Fruit fly (Drosophila melanogaster) whole organism, embryonic: ENCODE measurements around the gene dpr4.

Source experiments
- Antp ChIP-seq: fragments of 200-800 bp; sonication (Bioruptor generic); optimal IDR thresholded peaks from 3 replicates; lab custom pipeline; 2016; ENCODE audit warnings: missing biosample characterization, missing genetic modification characterization
- Bgb ChIP-seq: fragments of 200-800 bp; sonication (Bioruptor generic); IDR thresholded peaks from 2 replicates; pipeline ENCODE4 v1.3.6; 2022; ENCODE audit warnings: missing biosample characterization, missing genetic modification characterization; ENCODE audit not compliant: partially characterized antibody
- CG10366 ChIP-seq: fragments of 200-800 bp; sonication (Bioruptor generic); IDR thresholded peaks from 2 replicates; pipeline ENCODE4 v1.3.6; 2022; ENCODE audit warnings: missing biosample characterization, missing genetic modification characterization
- CG10543 ChIP-seq: fragments of 200-800 bp; sonication (Bioruptor generic); optimal IDR thresholded peaks from 3 replicates; lab custom pipeline; 2017; ENCODE audit warnings: missing biosample characterization, mild to moderate bottlenecking, missing genetic modification characterization, moderate library complexity
- CG11093 ChIP-seq: fragments of 200-800 bp; sonication (Bioruptor generic); IDR thresholded peaks from 3 replicates; pipeline ENCODE4 v1.3.6; 2022; ENCODE audit warnings: missing biosample characterization, missing genetic modification characterization
- CG12659 ChIP-seq: fragments of 200-800 bp; sonication (Bioruptor generic); optimal IDR thresholded peaks from 3 replicates; lab custom pipeline; 2017; ENCODE audit warnings: mild to moderate bottlenecking, missing biosample characterization, missing genetic modification reagents, missing genetic modification characterization
- CG13894 ChIP-seq: fragments of 200-800 bp; sonication (Bioruptor generic); optimal IDR thresholded peaks from 3 replicates; lab custom pipeline; 2018; ENCODE audit warnings: missing biosample characterization, mild to moderate bottlenecking, missing genetic modification characterization, moderate library complexity
- CG15073 ChIP-seq: fragments of 200-800 bp; sonication (Bioruptor generic); optimal IDR thresholded peaks from 2 replicates; lab custom pipeline; 2016; ENCODE audit warnings: missing biosample characterization, missing genetic modification characterization
- CG15479 ChIP-seq: fragments of 200-800 bp; sonication (Bioruptor generic); optimal IDR thresholded peaks from 3 replicates; lab custom pipeline; 2019; ENCODE audit warnings: missing biosample characterization, mild to moderate bottlenecking, missing genetic modification characterization, moderate library complexity
- CG15514 ChIP-seq: fragments of 200-800 bp; sonication (Bioruptor generic); optimal IDR thresholded peaks from 3 replicates; lab custom pipeline; 2017; ENCODE audit warnings: missing biosample characterization, missing genetic modification characterization, mild to moderate bottlenecking, moderate library complexity, missing genetic modification reagents
- CG16813 ChIP-seq: fragments of 200-800 bp; sonication (Bioruptor generic); IDR thresholded peaks from 3 replicates; pipeline ENCODE4 v1.3.6; 2022; ENCODE audit warnings: missing biosample characterization, missing genetic modification characterization; ENCODE audit not compliant: partially characterized antibody
- CG16815 ChIP-seq: fragments of 200-800 bp; sonication (Bioruptor generic); optimal IDR thresholded peaks from 3 replicates; lab custom pipeline; 2017; ENCODE audit warnings: missing biosample characterization, mild to moderate bottlenecking, missing genetic modification characterization
- CG18262 ChIP-seq: fragments of 200-800 bp; optimal IDR thresholded peaks from 3 replicates; lab custom pipeline; 2019; ENCODE audit warnings: missing biosample characterization, mild to moderate bottlenecking, missing genetic modification characterization, moderate library complexity
- CG32772 ChIP-seq: fragments of 200-800 bp; sonication (Bioruptor generic); IDR thresholded peaks from 2 replicates; pipeline ENCODE4 v1.3.6; 2022; ENCODE audit warnings: missing biosample characterization, missing genetic modification characterization
- CG7839 ChIP-seq: fragments of 200-800 bp; sonication (Bioruptor generic); optimal IDR thresholded peaks from 3 replicates; lab custom pipeline; 2018; ENCODE audit warnings: missing biosample characterization, mild to moderate bottlenecking, missing genetic modification characterization, moderate library complexity
- CG7987 ChIP-seq: fragments of 200-800 bp; sonication (Bioruptor generic); optimal IDR thresholded peaks from 2 replicates; lab custom pipeline; 2018; ENCODE audit warnings: missing biosample characterization, mild to moderate bottlenecking, missing genetic modification characterization, moderate library complexity
- CG8478 ChIP-seq: fragments of >200 bp; optimal IDR thresholded peaks from 2 replicates; lab custom pipeline; 2018
- D19B ChIP-seq: fragments of 200-800 bp; sonication (Bioruptor generic); optimal IDR thresholded peaks from 2 replicates; lab custom pipeline; 2017; ENCODE audit warnings: missing biosample characterization, mild to moderate bottlenecking, missing genetic modification characterization
- H2.0 ChIP-seq: fragments of 200-800 bp; sonication (Bioruptor generic); IDR thresholded peaks from 2 replicates; pipeline ENCODE4 v1.3.6; 2022; ENCODE audit warnings: missing biosample characterization, missing genetic modification characterization
- HHEX ChIP-seq: fragments of 200-800 bp; sonication (Bioruptor generic); optimal IDR thresholded peaks from 3 replicates; lab custom pipeline; 2017; ENCODE audit warnings: missing biosample characterization, mild to moderate bottlenecking, missing genetic modification characterization, missing genetic modification reagents
- HLH3B ChIP-seq: fragments of 200-800 bp; sonication (Bioruptor generic); IDR thresholded peaks from 2 replicates; pipeline ENCODE4 v1.3.6; 2022; ENCODE audit warnings: missing biosample characterization, missing genetic modification characterization
- Lpt ChIP-seq: fragments of >200 bp; optimal IDR thresholded peaks from 2 replicates; lab custom pipeline; 2018; ENCODE audit warnings: missing biosample characterization, missing genetic modification characterization
- MESR4 ChIP-seq: fragments of 200-800 bp; sonication (Bioruptor generic); optimal IDR thresholded peaks from 2 replicates; lab custom pipeline; 2018; ENCODE audit warnings: missing biosample characterization, mild to moderate bottlenecking, missing genetic modification characterization, moderate library complexity
- MTF-1 ChIP-seq: fragments of 200-800 bp; sonication (Bioruptor generic); optimal IDR thresholded peaks from 2 replicates; lab custom pipeline; 2018; ENCODE audit warnings: missing biosample characterization, mild to moderate bottlenecking, missing genetic modification characterization, borderline replicate concordance
- NK7.1 ChIP-seq: fragments of 200-800 bp; sonication (Bioruptor generic); optimal IDR thresholded peaks from 3 replicates; lab custom pipeline; 2016; ENCODE audit warnings: missing biosample characterization, missing genetic modification characterization
- Side ChIP-seq: fragments of 200-800 bp; sonication (Bioruptor generic); optimal IDR thresholded peaks from 2 replicates; lab custom pipeline; 2016; ENCODE audit warnings: missing biosample characterization, missing genetic modification characterization
- Sin3A ChIP-seq: fragments of >200 bp; optimal IDR thresholded peaks from 2 replicates; lab custom pipeline; 2018
- Sox100B ChIP-seq: fragments of 200-800 bp; sonication (Bioruptor generic); optimal IDR thresholded peaks from 3 replicates; lab custom pipeline; 2018; ENCODE audit warnings: missing biosample characterization, mild to moderate bottlenecking, missing genetic modification characterization
- YL-1 ChIP-seq: fragments of 200-800 bp; sonication (Bioruptor generic); optimal IDR thresholded peaks from 3 replicates; lab custom pipeline; 2017; ENCODE audit warnings: missing biosample characterization, mild to moderate bottlenecking, missing genetic modification characterization
- ara ChIP-seq: fragments of 200-800 bp; sonication (Bioruptor generic); IDR thresholded peaks from 2 replicates; pipeline ENCODE4 v1.3.6; 2022; ENCODE audit warnings: missing biosample characterization, missing genetic modification characterization
- ato ChIP-seq: fragments of 200-800 bp; sonication (Bioruptor generic); IDR thresholded peaks from 2 replicates; pipeline ENCODE4 v1.3.6; 2022; ENCODE audit warnings: missing biosample characterization, missing genetic modification characterization; ENCODE audit not compliant: partially characterized antibody
- az2 ChIP-seq: fragments of 200-800 bp; sonication (Bioruptor generic); optimal IDR thresholded peaks from 3 replicates; lab custom pipeline; 2016; ENCODE audit warnings: missing biosample characterization, missing genetic modification characterization
- bigmax ChIP-seq: fragments of 200-800 bp; sonication (Bioruptor generic); optimal IDR thresholded peaks from 2 replicates; lab custom pipeline; 2018; ENCODE audit warnings: missing biosample characterization, mild to moderate bottlenecking, missing genetic modification characterization
- dmrt11E ChIP-seq: fragments of 200-800 bp; sonication (Bioruptor generic); optimal IDR thresholded peaks from 3 replicates; lab custom pipeline; 2018; ENCODE audit warnings: missing biosample characterization, mild to moderate bottlenecking, missing genetic modification characterization, moderate library complexity
- emc ChIP-seq: fragments of 200-800 bp; sonication (Bioruptor generic); optimal IDR thresholded peaks from 2 replicates; lab custom pipeline; 2016; ENCODE audit warnings: missing biosample characterization, missing genetic modification characterization
- exex ChIP-seq: fragments of 200-800 bp; sonication (Bioruptor generic); optimal IDR thresholded peaks from 4 replicates; lab custom pipeline; 2018; ENCODE audit warnings: missing biosample characterization, mild to moderate bottlenecking, missing genetic modification characterization, moderate library complexity
- grau ChIP-seq: fragments of 200-800 bp; optimal IDR thresholded peaks from 3 replicates; lab custom pipeline; 2019; ENCODE audit warnings: missing biosample characterization, mild to moderate bottlenecking, missing genetic modification characterization, moderate library complexity
- gsb-n ChIP-seq: fragments of 200-800 bp; sonication (Bioruptor generic); optimal IDR thresholded peaks from 3 replicates; lab custom pipeline; 2018; ENCODE audit warnings: missing biosample characterization, mild to moderate bottlenecking, missing genetic modification characterization
- hth ChIP-seq: fragments of >200 bp; optimal IDR thresholded peaks from 2 replicates; lab custom pipeline; 2017; ENCODE audit warnings: inconsistent platforms
- ind ChIP-seq: fragments of 200-800 bp; sonication (Bioruptor generic); optimal IDR thresholded peaks from 3 replicates; lab custom pipeline; 2016; ENCODE audit warnings: missing biosample characterization, missing genetic modification characterization
- kni ChIP-seq: fragments of 200-800 bp; sonication (Bioruptor generic); optimal IDR thresholded peaks from 3 replicates; lab custom pipeline; 2017; ENCODE audit warnings: mild to moderate bottlenecking, missing biosample characterization, missing genetic modification reagents, missing genetic modification characterization
- nerfin-1 ChIP-seq: fragments of 200-800 bp; sonication (Bioruptor generic); optimal IDR thresholded peaks from 3 replicates; lab custom pipeline; 2019; ENCODE audit warnings: missing biosample characterization, mild to moderate bottlenecking, missing genetic modification characterization, moderate library complexity
- odd ChIP-seq: fragments of 200-800 bp; sonication (Bioruptor generic); optimal IDR thresholded peaks from 2 replicates; lab custom pipeline; 2017; ENCODE audit warnings: missing biosample characterization, mild to moderate bottlenecking, missing genetic modification characterization
- pros ChIP-seq: fragments of 200-800 bp; sonication (Bioruptor generic); optimal IDR thresholded peaks from 3 replicates; lab custom pipeline; 2019; ENCODE audit warnings: missing biosample characterization, mild to moderate bottlenecking, missing genetic modification characterization, moderate library complexity
- pzg ChIP-seq: fragments of 200-800 bp; sonication (Bioruptor generic); optimal IDR thresholded peaks from 3 replicates; lab custom pipeline; 2018; ENCODE audit warnings: missing biosample characterization, mild to moderate bottlenecking, missing genetic modification characterization, moderate library complexity
- ranshi ChIP-seq: fragments of 200-800 bp; sonication (Bioruptor generic); IDR thresholded peaks from 2 replicates; pipeline ENCODE4 v1.3.6; 2022; ENCODE audit warnings: missing biosample characterization, missing genetic modification characterization
- stc ChIP-seq: fragments of 200-800 bp; sonication (Bioruptor generic); IDR thresholded peaks from 2 replicates; pipeline ENCODE4 v1.3.6; 2022; ENCODE audit warnings: missing biosample characterization, missing genetic modification characterization
- usp ChIP-seq: fragments of >200 bp; optimal IDR thresholded peaks from 2 replicates; lab custom pipeline; 2017; ENCODE audit warnings: missing biosample characterization, missing genetic modification characterization

Gene dpr4

DNA sequence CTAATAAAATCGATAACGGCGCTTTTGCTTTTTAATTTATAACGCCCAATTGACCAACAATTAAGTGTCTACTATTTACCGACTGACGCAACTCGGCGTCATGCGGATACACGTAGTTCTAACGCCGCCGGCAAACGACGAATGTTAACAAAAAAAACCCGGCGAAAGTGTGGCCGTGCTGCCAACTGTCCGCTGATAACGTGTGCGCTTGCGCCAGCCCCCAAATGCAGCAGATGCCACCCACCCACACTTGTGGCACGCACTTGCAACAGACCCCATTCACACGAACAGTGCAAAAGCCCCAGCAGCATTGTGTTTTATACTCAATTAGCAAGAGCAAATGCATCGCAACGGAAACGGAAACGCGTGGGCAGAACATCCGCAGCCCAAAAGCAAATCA lies 20.4 kb upstream of the dpr4 start (continued):
- TF ChIP-seq ranshi (GFP tag; lab: Robert Waterston, UW) (0 out of 2 replicates have a peak, but pooled peaks have one; percentile 6), pros (GFP tag; lab: Kevin White, UChicago) (no peak), ara (GFP tag; lab: Robert Waterston, UW) (no peak), usp (no peak), CG18262 (tag; lab: Kevin White, UChicago) (no peak), Bgb (0 out of 2 replicates have a peak, but pooled peaks have one; percentile 12), odd (GFP tag; lab: Kevin White, UChicago) (peak; percentile 6)

DNA sequence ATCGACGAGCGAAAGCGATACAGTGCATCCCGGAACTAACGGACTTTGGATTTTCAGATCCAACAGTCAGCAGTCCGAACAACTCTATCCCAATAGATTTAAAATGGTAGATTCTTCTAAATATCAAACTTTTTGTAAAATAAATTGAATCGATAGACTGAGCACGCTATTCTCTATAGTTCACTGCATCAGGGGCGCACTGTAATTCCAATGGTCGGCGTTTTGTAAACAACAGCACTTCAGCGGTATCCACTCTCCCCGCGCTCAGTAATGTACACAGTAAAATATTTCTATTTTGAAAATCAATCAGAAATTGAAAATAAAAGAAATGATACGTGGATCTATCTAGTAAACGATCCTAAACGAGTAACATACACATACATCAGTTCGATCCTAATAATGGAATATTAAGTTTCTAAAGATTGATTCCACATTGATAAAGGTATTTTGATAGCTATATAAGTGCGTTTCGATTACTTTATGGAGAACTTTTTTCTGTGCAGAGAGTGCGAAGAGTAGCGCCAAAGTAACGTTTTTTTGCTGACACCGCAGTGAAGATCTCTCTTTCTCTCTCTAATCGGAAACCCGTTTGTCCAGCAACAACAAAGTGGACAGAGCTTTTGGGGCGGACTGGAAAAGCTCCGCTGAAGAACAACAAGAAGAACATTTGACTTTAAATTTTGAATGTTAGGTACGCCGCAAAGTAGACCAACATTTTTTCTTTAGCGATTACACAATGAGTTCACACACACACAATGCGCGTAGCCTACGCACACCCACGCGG lies 19.8 kb upstream of the dpr4 start:
- TF ChIP-seq NK7.1 = peak; percentile 94
- TF ChIP-seq CG8478 (lab: Kevin White, UChicago) = no peak
- peak; percentile 82 for TF ChIP-seq emc
- no peak for TF ChIP-seq CG15073 (GFP tag; lab: Kevin White, UChicago)
- peak; percentile 89 for TF ChIP-seq nerfin-1
- peak; percentile 87 for TF ChIP-seq exex (tag; lab: Kevin White, UChicago)
- TF ChIP-seq MTF-1 (GFP tag; lab: Kevin White, UChicago) = peak; percentile 63
- peak; percentile 75 for TF ChIP-seq gsb-n (tag; lab: Kevin White, UChicago)
- TF ChIP-seq CG11093 (GFP tag; lab: Robert Waterston, UW) = peak; percentile 92
- peak; percentile 89 for TF ChIP-seq H2.0 (GFP tag; lab: Robert Waterston, UW)
- peak; percentile 95 for TF ChIP-seq ind (GFP tag; lab: Kevin White, UChicago)
- peak; percentile 59 for TF ChIP-seq kni (GFP tag; lab: Kevin White, UChicago)
- TF ChIP-seq CG12659 (GFP tag; lab: Kevin White, UChicago) = peak; percentile 88
- TF ChIP-seq Side = peak; percentile 95
- no peak for TF ChIP-seq Lpt
- TF ChIP-seq HHEX (GFP tag; lab: Kevin White, UChicago) = peak; percentile 93
- peak; percentile 80 for TF ChIP-seq CG15514 (GFP tag; lab: Kevin White, UChicago)
- TF ChIP-seq az2 (GFP tag; lab: Kevin White, UChicago) = peak; percentile 86
- no peak for TF ChIP-seq Sin3A (lab: Kevin White, UChicago)
- TF ChIP-seq YL-1 = peak; percentile 42
- TF ChIP-seq hth (lab: Kevin White, UChicago) = no peak
- peak; percentile 92 for TF ChIP-seq stc (GFP tag; lab: Robert Waterston, UW)
- peak; percentile 97 for TF ChIP-seq CG10543 (GFP tag; lab: Kevin White, UChicago)
- peak; percentile 74 for TF ChIP-seq CG16815 (GFP tag; lab: Kevin White, UChicago)
- TF ChIP-seq D19B (GFP tag; lab: Kevin White, UChicago) = peak; percentile 76
- peak; percentile 94 for TF ChIP-seq CG32772
- peak; percentile 9 for TF ChIP-seq pzg
- TF ChIP-seq MESR4 = no peak
- TF ChIP-seq CG7987 (GFP tag; lab: Kevin White, UChicago) = peak; percentile 56
- TF ChIP-seq CG15479 = no peak
- TF ChIP-seq Sox100B = peak; percentile 95
- peak; percentile 92 for TF ChIP-seq HLH3B (GFP tag; lab: Robert Waterston, UW)
- peak; percentile 15 for TF ChIP-seq dmrt11E (tag; lab: Kevin White, UChicago)
- peak; percentile 91 for TF ChIP-seq CG13894
- peak; percentile 92 for TF ChIP-seq CG7839
- TF ChIP-seq CG16813 = no peak
- no peak for TF ChIP-seq bigmax (GFP tag; lab: Kevin White, UChicago)
- TF ChIP-seq grau (tag; lab: Kevin White, UChicago) = peak; percentile 99
- TF ChIP-seq Antp (GFP tag; lab: Kevin White, UChicago) = peak; percentile 95
- peak; percentile 88 for TF ChIP-seq CG10366
- peak; percentile 7; the same call in 1 of the 2 replicates for TF ChIP-seq ato (GFP tag; lab: Robert Waterston, UW)
